Worm (Caenorhabditis elegans): Measurements from ENCODE around the gene Y7A5A.13.

The Y7A5A.13 gene

ce11 chrX:15786726-15787125, 13.1 kb downstream of the Y7A5A.13 start, which contains the start of gene Y7A5A.5:
TSS of gene Y7A5A.5 (minus strand) at chrX:15786826.
- TF ChIP-seq unc-62 (GFP tag; optimal IDR thresholded peaks at IDR 0.05 in 1 of 2) = peak in 1 of 2 experiments; percentile 19
- TF ChIP-seq unc-62 (tag; optimal IDR thresholded peaks at IDR 0.05) = no peak
- TF ChIP-seq madf-5 (GFP tag; IDR thresholded peaks at IDR 0.05) = no peak
- no peak for TF ChIP-seq zag-1 (tag; optimal IDR thresholded peaks at IDR 0.05)

DNA sequence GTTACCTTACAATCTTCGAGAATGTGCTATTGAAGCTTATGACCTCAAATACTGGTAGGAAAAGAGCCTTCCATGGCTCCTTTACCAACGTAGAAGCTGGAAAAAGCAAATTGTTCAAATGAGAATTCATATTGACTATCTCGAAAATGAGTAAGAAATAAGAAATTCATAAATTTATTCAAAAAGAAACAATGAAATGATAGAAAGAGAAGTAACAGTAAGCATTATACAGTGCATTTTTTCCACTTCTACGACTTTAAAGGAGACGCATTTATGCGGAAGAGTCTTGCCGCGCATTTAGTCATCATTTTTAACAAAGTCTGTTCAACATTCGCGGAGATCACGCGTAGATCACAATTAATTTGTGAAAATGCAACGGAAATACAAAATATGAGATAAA, 21.3 kb downstream of the Y7A5A.13 start, which contains the start of gene Y7A5A.10:
Gene Y7A5A.10 (minus strand): TSS at position 101 of the 400 bp plus-strand sequence.
- no peak for TF ChIP-seq lin-29 (GFP tag; IDR thresholded peaks at IDR 0.05)
- TF ChIP-seq lin-15B (tag; optimal IDR thresholded peaks at IDR 0.05) = no peak
- no peak for TF ChIP-seq ceh-32 (tag; optimal IDR thresholded peaks at IDR 0.05; ENCODE audit: poor library complexity)
- TF ChIP-seq nhr-28 (tag; optimal IDR thresholded peaks at IDR 0.05) = no peak
- no peak for TF ChIP-seq saeg-2 (GFP tag; IDR thresholded peaks at IDR 0.05)
- TF ChIP-seq ceh-62 (tag; optimal IDR thresholded peaks at IDR 0.05) = no peak
- no peak for TF ChIP-seq ceh-44 (GFP tag; IDR thresholded peaks at IDR 0.05)
- no peak for TF ChIP-seq hif-1 (tag; optimal IDR thresholded peaks at IDR 0.05)
- no peak for TF ChIP-seq lin-1 (GFP tag; IDR thresholded peaks at IDR 0.05)
- TF ChIP-seq aha-1 (tag) = no peak
- TF ChIP-seq ztf-7 (tag; optimal IDR thresholded peaks at IDR 0.05) = no peak
- TF ChIP-seq zip-11 (GFP tag; IDR thresholded peaks at IDR 0.05) = no peak
- no peak for TF ChIP-seq lin-38 (GFP tag; IDR thresholded peaks at IDR 0.05)

DNA sequence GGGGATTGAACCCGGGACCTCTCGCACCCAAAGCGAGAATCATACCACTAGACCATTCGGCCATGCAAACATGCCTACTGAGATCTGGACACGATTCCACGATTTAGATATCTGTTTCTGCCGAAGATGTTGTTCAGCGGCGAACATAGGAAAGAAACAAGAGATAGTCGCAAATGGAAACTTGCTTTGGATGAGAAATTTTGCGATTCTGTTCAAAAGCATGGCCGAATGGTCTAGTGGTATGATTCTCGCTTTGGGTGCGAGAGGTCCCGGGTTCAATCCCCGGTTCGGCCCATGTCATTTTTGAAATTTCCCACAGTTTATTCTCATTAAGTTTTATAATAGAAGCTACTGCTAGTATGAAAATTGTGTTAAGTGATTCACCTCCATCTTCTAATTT, 23.0 kb downstream of the Y7A5A.13 start:
- TF ChIP-seq ZK546.5 (tag; optimal IDR thresholded peaks at IDR 0.05) (no peak), snpc-1.2 (GFP tag; IDR thresholded peaks at IDR 0.05) (peak; percentile 73), attf-4 (tag; optimal IDR thresholded peaks at IDR 0.05) (no peak), pha-4 (GFP tag; IDR thresholded peaks at IDR 0.05) (no peak), pha-4 (tag; optimal IDR thresholded peaks at IDR 0.05) (no peak), lin-1 (GFP tag; IDR thresholded peaks at IDR 0.05) (0 out of 2 replicates have a peak, but pooled peaks have one; percentile 31), spr-1 (tag; optimal IDR thresholded peaks at IDR 0.05) (no peak), T20F7.1 (GFP tag; optimal IDR thresholded peaks at IDR 0.05) (no peak), ZK337.2 (GFP tag; IDR thresholded peaks at IDR 0.05) (peak; percentile 41; the same call in 1 of the 2 replicates), lin-29 (GFP tag; IDR thresholded peaks at IDR 0.05) (no peak), nhr-76 (tag; optimal IDR thresholded peaks at IDR 0.05) (no peak), Y105C5A.15 (GFP tag; IDR thresholded peaks at IDR 0.05) (no peak), nhr-111 (GFP tag; optimal IDR thresholded peaks at IDR 0.05) (no peak), mep-1 (tag; optimal IDR thresholded peaks at IDR 0.05) (no peak), ceh-62 (tag; optimal IDR thresholded peaks at IDR 0.05) (no peak), ctbp-1 (GFP tag; IDR thresholded peaks at IDR 0.05) (0 out of 2 replicates have a peak, but pooled peaks have one; percentile 16), dmd-6 (GFP tag; IDR thresholded peaks at IDR 0.05) (no peak), nhr-10 (tag; optimal IDR thresholded peaks at IDR 0.05) (no peak), Y48G9A.11 (GFP tag; IDR thresholded peaks at IDR 0.05) (0 out of 2 replicates have a peak, but pooled peaks have one; percentile 26), dmd-9 (GFP tag; IDR thresholded peaks at IDR 0.05) (no peak), arid-1 (GFP tag; conservative IDR thresholded peaks at IDR 0.05) (no peak), ceh-44 (GFP tag; IDR thresholded peaks at IDR 0.05) (no peak), mdl-1 (tag; optimal IDR thresholded peaks at IDR 0.05) (no peak), rbr-2 (tag; optimal IDR thresholded peaks at IDR 0.05) (peak; percentile 21), dve-1 (tag; optimal IDR thresholded peaks at IDR 0.05; ENCODE audit: insufficient read depth) (no peak), ama-1 (optimal IDR thresholded peaks at IDR 0.05) (no peak), ceh-28 (tag; optimal IDR thresholded peaks at IDR 0.05) (no peak), lin-15B (tag; optimal IDR thresholded peaks at IDR 0.05) (no peak), sdz-12 (GFP tag; optimal IDR thresholded peaks at IDR 0.05) (no peak), nhr-102 (tag; optimal IDR thresholded peaks at IDR 0.05) (peak; percentile 42), hmg-1.1 (GFP tag; IDR thresholded peaks at IDR 0.05) (no peak), mxl-2 (GFP tag; conservative IDR thresholded peaks at IDR 0.05) (no peak), gei-8 (GFP tag; optimal IDR thresholded peaks at IDR 0.05) (no peak), R02D3.7 (tag; optimal IDR thresholded peaks at IDR 0.05) (no peak), D1046.2 (GFP tag; IDR thresholded peaks at IDR 0.05) (0 out of 2 replicates have a peak, but pooled peaks have one; percentile 24), ceh-82 (tag; optimal IDR thresholded peaks at IDR 0.05) (no peak), zag-1 (tag; optimal IDR thresholded peaks at IDR 0.05) (no peak), Y75B8A.6 (GFP tag; IDR thresholded peaks at IDR 0.05) (no peak)

Measured in whole organism, L4 larva.